Worm (Caenorhabditis elegans): ENCODE measurements around the gene F14H8.8.

Gene F14H8.8

DNA sequence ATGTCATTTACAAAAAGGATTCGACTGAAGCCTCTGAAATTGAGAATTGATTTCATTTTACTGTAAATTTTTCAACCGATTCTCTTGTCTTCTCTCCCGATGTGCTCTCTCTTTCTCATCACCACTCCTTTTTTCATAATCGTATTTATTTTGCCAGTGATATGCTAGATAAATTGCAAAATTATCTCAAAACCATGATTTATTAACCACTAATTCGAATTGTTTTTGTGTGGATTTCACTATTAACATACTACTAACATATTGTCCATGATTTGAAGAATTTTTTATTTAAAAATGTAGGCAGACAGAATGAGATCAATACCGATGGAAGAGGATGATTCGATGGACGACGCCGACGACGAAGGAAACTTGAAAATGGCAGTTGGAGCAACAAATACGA, 37.9 kb downstream of the F14H8.8 start, which contains the start of gene C25D7.10:
Gene C25D7.10 (plus strand): TSS at position 301 of the 400 bp plus-strand sequence.
- TF ChIP-seq nhr-10 (tag; optimal IDR thresholded peaks at IDR 0.05), result no peak
- TF ChIP-seq lin-38 (GFP tag; IDR thresholded peaks at IDR 0.05), result peak; percentile 27; the same call in 1 of the 2 replicates
- no peak for TF ChIP-seq T26A8.4 (GFP tag; IDR thresholded peaks at IDR 0.05)
- TF ChIP-seq nhr-48 (tag; optimal IDR thresholded peaks at IDR 0.05), result no peak

DNA sequence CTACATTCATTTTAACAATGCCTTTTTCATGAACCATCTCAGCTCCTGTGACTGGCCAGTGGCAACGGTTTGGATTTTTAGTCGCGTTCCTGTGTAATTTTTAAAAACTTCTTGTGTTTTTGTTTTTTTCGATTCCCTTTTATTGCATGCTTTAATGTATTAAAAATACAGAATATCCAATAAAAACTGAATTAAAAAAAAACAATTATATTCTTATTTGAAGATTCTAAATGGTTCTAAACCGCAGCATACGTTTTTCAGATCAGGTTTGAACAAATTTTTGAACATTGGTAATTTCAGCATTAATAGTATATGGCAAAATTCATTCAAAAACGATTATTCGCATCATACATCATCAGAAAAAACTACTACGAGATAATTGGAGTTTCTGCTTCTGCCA, 39.1 kb downstream of the F14H8.8 start, which contains the start of gene dnj-3:
Gene dnj-3 (plus strand): TSS at position 301 of the 400 bp plus-strand sequence.
- no peak for TF ChIP-seq cey-2 (tag; optimal IDR thresholded peaks at IDR 0.05; ENCODE audit: borderline replicate concordance, insufficient read depth)
- TF ChIP-seq dmd-9 (GFP tag; IDR thresholded peaks at IDR 0.05), result no peak
- no peak for TF ChIP-seq nhr-42 (GFP tag; IDR thresholded peaks at IDR 0.05)
- no peak for TF ChIP-seq ceh-62 (tag; optimal IDR thresholded peaks at IDR 0.05)
- TF ChIP-seq tra-1 (GFP tag; IDR thresholded peaks at IDR 0.05), result no peak
- TF ChIP-seq daf-8 (GFP tag; IDR thresholded peaks at IDR 0.05), result no peak
- TF ChIP-seq lin-1 (GFP tag; IDR thresholded peaks at IDR 0.05), result no peak
- no peak for TF ChIP-seq aly-2 (tag; optimal IDR thresholded peaks at IDR 0.05)
- no peak for TF ChIP-seq mes-2 (tag; optimal IDR thresholded peaks at IDR 0.05; ENCODE audit: poor library complexity, severe bottlenecking)
- TF ChIP-seq T26A8.4 (GFP tag; IDR thresholded peaks at IDR 0.05), result no peak
- no peak for TF ChIP-seq madf-5 (GFP tag; IDR thresholded peaks at IDR 0.05)
- TF ChIP-seq fkh-10 (GFP tag; optimal IDR thresholded peaks at IDR 0.05), result no peak
- no peak for TF ChIP-seq ceh-32 (tag; optimal IDR thresholded peaks at IDR 0.05; ENCODE audit: poor library complexity)
- no peak for TF ChIP-seq madf-9 (GFP tag; conservative IDR thresholded peaks at IDR 0.05)
- TF ChIP-seq nhr-102 (tag; optimal IDR thresholded peaks at IDR 0.05), result no peak
- no peak for TF ChIP-seq nhr-10 (tag; optimal IDR thresholded peaks at IDR 0.05)
- TF ChIP-seq nhr-28 (tag; optimal IDR thresholded peaks at IDR 0.05), result no peak
- TF ChIP-seq F44E2.7 (GFP tag; IDR thresholded peaks at IDR 0.05), result no peak

DNA sequence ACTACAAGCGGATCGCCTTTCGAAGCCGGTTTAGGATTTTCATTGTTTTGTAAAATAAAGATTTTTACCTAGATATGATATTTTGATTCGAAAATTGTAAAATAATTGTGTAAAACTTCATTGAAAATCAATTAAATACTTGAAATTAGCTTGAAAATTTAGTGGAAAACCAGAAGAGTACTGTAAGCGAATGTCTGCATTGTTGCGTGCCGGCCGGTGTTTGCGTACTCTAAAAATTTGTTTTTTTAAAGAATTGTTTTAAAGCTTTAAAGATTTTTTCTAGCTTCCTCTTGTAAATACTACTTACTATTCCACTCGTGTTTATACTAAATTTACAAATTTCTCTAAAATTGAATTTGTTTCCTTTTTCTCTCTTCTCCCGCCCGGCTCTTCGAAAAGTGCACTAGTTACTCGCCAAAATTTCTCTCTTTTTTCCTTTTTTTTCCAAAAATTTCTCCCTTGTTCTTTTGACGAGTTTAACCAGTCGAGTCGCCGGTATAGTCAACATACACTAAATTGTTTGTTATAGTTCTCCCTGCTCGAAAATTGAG, 40.2 kb downstream of the F14H8.8 start:
- peak in 1 of 2 experiments; percentile 61 for TF ChIP-seq lsy-2 (tag; optimal IDR thresholded peaks at IDR 0.05)
- TF ChIP-seq lin-1 (GFP tag; IDR thresholded peaks at IDR 0.05), result no peak
- TF ChIP-seq fkh-10 (GFP tag; optimal IDR thresholded peaks at IDR 0.05), result peak; percentile 14

- TF ChIP-seq nhr-11 (tag; optimal IDR thresholded peaks at IDR 0.05) (peak; percentile 72), fkh-10 (GFP tag; optimal IDR thresholded peaks at IDR 0.05) (peak; percentile 92), mes-2 (tag; optimal IDR thresholded peaks at IDR 0.05; ENCODE audit: poor library complexity, severe bottlenecking) (peak; percentile 48), hlh-11 (tag; optimal IDR thresholded peaks at IDR 0.05) (peak; percentile 68), ceh-82 (tag; optimal IDR thresholded peaks at IDR 0.05) (no peak), aha-1 (tag) (peak; percentile 95), pqm-1 (tag; optimal IDR thresholded peaks at IDR 0.05) (no peak), duxl-1 (tag; optimal IDR thresholded peaks at IDR 0.05; ENCODE audit: poor library complexity) (no peak), nhr-41 (GFP tag; IDR thresholded peaks at IDR 0.05) (no peak), T26A8.4 (GFP tag; IDR thresholded peaks at IDR 0.05) (peak; percentile 41; the same call in 1 of the 2 replicates), tag-97 (GFP tag; IDR thresholded peaks at IDR 0.05) (no peak), ceh-20 (GFP tag; IDR thresholded peaks at IDR 0.05) (peak; percentile 55), unc-130 (GFP tag; optimal IDR thresholded peaks at IDR 0.05) (no peak), dve-1 (tag; optimal IDR thresholded peaks at IDR 0.05; ENCODE audit: insufficient read depth) (peak; percentile 72), lin-39 (tag; optimal IDR thresholded peaks at IDR 0.05) (peak; percentile 80), zag-1 (tag; optimal IDR thresholded peaks at IDR 0.05) (peak; percentile 56), lin-38 (GFP tag; IDR thresholded peaks at IDR 0.05) (peak; percentile 21; the same call in 1 of the 2 replicates), snpc-1.2 (GFP tag; IDR thresholded peaks at IDR 0.05) (no peak), ces-1 (GFP tag; optimal IDR thresholded peaks at IDR 0.05) (peak; percentile 56), rbr-2 (tag; optimal IDR thresholded peaks at IDR 0.05) (peak; percentile 92), lsy-2 (tag; optimal IDR thresholded peaks at IDR 0.05) (peak; percentile 42 to 76), dpl-1 (GFP tag; optimal IDR thresholded peaks at IDR 0.05) (peak; percentile 27), egl-43 (GFP tag; IDR thresholded peaks at IDR 0.05) (peak; percentile 38; the same call in 1 of the 2 replicates), lin-13 (GFP tag; optimal IDR thresholded peaks at IDR 0.05) (peak; percentile 55), unc-62 (GFP tag; optimal IDR thresholded peaks at IDR 0.05 in 1 of 2) (peak in 1 of 2 experiments; percentile 98), unc-62 (tag; optimal IDR thresholded peaks at IDR 0.05) (no peak), hmg-1.1 (GFP tag; IDR thresholded peaks at IDR 0.05) (peak; percentile 74)
Measured at ce11 chrV:15071015-15071810, 41.9 kb downstream of the F14H8.8 start, which contains the start of gene unc-76. Gene unc-76 (plus strand): TSS chrV:15071760.
